Worm (Caenorhabditis elegans): ENCODE results near the gene F08F8.7.
A peak's percentile ranks its signal among the peaks of the same experiment; 100 is the strongest.

The F08F8.7 gene

ce11 chrIII:7375434-7375833 is 28.5 kb upstream of the F08F8.7 start (continued):
- no peak for TF ChIP-seq saeg-2 (GFP tag; IDR thresholded peaks at IDR 0.05)
- no peak for TF ChIP-seq unc-130 (GFP tag; optimal IDR thresholded peaks at IDR 0.05)
- TF ChIP-seq hmg-1.1 (GFP tag; IDR thresholded peaks at IDR 0.05) = no peak
- no peak for TF ChIP-seq zag-1 (tag; optimal IDR thresholded peaks at IDR 0.05)
- TF ChIP-seq fos-1 (tag; optimal IDR thresholded peaks at IDR 0.05) = no peak
- no peak for TF ChIP-seq mxl-2 (GFP tag; conservative IDR thresholded peaks at IDR 0.05)
- TF ChIP-seq dpl-1 (GFP tag; optimal IDR thresholded peaks at IDR 0.05) = no peak
- TF ChIP-seq ceh-32 (tag; optimal IDR thresholded peaks at IDR 0.05; ENCODE audit: poor library complexity) = no peak
- TF ChIP-seq dmd-6 (GFP tag; IDR thresholded peaks at IDR 0.05) = peak; percentile 36; the same call in 1 of the 2 replicates
- no peak for TF ChIP-seq lin-29 (GFP tag; IDR thresholded peaks at IDR 0.05)
- TF ChIP-seq Y75B8A.6 (GFP tag; IDR thresholded peaks at IDR 0.05) = no peak
- TF ChIP-seq skn-1 (tag; optimal IDR thresholded peaks at IDR 0.05) = no peak
- no peak for TF ChIP-seq sdz-12 (GFP tag; optimal IDR thresholded peaks at IDR 0.05)
- peak; percentile 22; the same call in 1 of the 2 replicates for TF ChIP-seq php-3 (GFP tag; IDR thresholded peaks at IDR 0.05)
- no peak for TF ChIP-seq lin-39 (tag; optimal IDR thresholded peaks at IDR 0.05)
- TF ChIP-seq nhr-48 (tag; optimal IDR thresholded peaks at IDR 0.05) = peak; percentile 21
- TF ChIP-seq egl-43 (GFP tag; IDR thresholded peaks at IDR 0.05) = no peak
- no peak for TF ChIP-seq tra-1 (GFP tag; IDR thresholded peaks at IDR 0.05)
- TF ChIP-seq hlh-11 (tag; optimal IDR thresholded peaks at IDR 0.05) = peak; percentile 76
- TF ChIP-seq D1046.2 (GFP tag; IDR thresholded peaks at IDR 0.05) = no peak
- TF ChIP-seq nhr-6 (tag; optimal IDR thresholded peaks at IDR 0.05) = no peak
- no peak for TF ChIP-seq ceh-28 (tag; optimal IDR thresholded peaks at IDR 0.05)
- peak in 1 of 2 experiments; percentile 32 for TF ChIP-seq mdl-1 (tag; optimal IDR thresholded peaks at IDR 0.05)
- TF ChIP-seq T26A8.4 (GFP tag; IDR thresholded peaks at IDR 0.05) = peak; percentile 21
- no peak for TF ChIP-seq nhr-42 (GFP tag; IDR thresholded peaks at IDR 0.05)

ce11 chrIII:7374681-7375271 is 27.8 kb upstream of the F08F8.7 start, which contains the start of gene mml-1:
Gene mml-1 (minus strand): TSS chrIII:7374731.
- TF ChIP-seq lsy-2 (tag; optimal IDR thresholded peaks at IDR 0.05) (peak in 1 of 2 experiments; percentile 15), madf-9 (GFP tag; conservative IDR thresholded peaks at IDR 0.05) (no peak), hmg-1.1 (GFP tag; IDR thresholded peaks at IDR 0.05) (no peak), rbr-2 (tag; optimal IDR thresholded peaks at IDR 0.05) (no peak), nhr-77 (tag; optimal IDR thresholded peaks at IDR 0.05) (no peak), zfp-3 (GFP tag; conservative IDR thresholded peaks at IDR 0.05) (0 out of 2 replicates have a peak, but pooled peaks have one; percentile 11), hlh-30 (tag; optimal IDR thresholded peaks at IDR 0.05; ENCODE audit: insufficient read depth) (peak; percentile 87), Y75B8A.6 (GFP tag; IDR thresholded peaks at IDR 0.05) (no peak), daf-16 (GFP tag; optimal IDR thresholded peaks at IDR 0.05) (no peak), daf-16 (tag; optimal IDR thresholded peaks at IDR 0.05) (peak; percentile 3), mes-2 (tag; optimal IDR thresholded peaks at IDR 0.05; ENCODE audit: poor library complexity, severe bottlenecking) (no peak), T26A8.4 (GFP tag; IDR thresholded peaks at IDR 0.05) (peak; percentile 20; the same call in 1 of the 2 replicates), mdl-1 (tag; optimal IDR thresholded peaks at IDR 0.05) (no peak), tra-1 (GFP tag; IDR thresholded peaks at IDR 0.05) (no peak), F26F4.8 (GFP tag; conservative IDR thresholded peaks at IDR 0.05) (no peak), dmd-6 (GFP tag; IDR thresholded peaks at IDR 0.05) (peak; percentile 12; the same call in 1 of the 2 replicates), nhr-42 (GFP tag; IDR thresholded peaks at IDR 0.05) (no peak), lin-38 (GFP tag; IDR thresholded peaks at IDR 0.05) (0 out of 2 replicates have a peak, but pooled peaks have one; percentile 11), hlh-11 (tag; optimal IDR thresholded peaks at IDR 0.05) (peak; percentile 37), ztf-7 (tag; optimal IDR thresholded peaks at IDR 0.05) (no peak), unc-62 (GFP tag; optimal IDR thresholded peaks at IDR 0.05 in 1 of 2) (peak in 1 of 2 experiments; percentile 24), unc-62 (tag; optimal IDR thresholded peaks at IDR 0.05) (no peak), cey-2 (tag; optimal IDR thresholded peaks at IDR 0.05; ENCODE audit: borderline replicate concordance, insufficient read depth) (no peak), mep-1 (tag; optimal IDR thresholded peaks at IDR 0.05) (peak; percentile 9), unc-130 (GFP tag; optimal IDR thresholded peaks at IDR 0.05) (no peak), nhr-28 (tag; optimal IDR thresholded peaks at IDR 0.05) (no peak), sdz-12 (GFP tag; optimal IDR thresholded peaks at IDR 0.05) (no peak)
